Fruit fly (Drosophila melanogaster): Measurements from ENCODE around the gene CG6729.
A peak's percentile ranks its signal among the peaks of the same experiment; 100 is the strongest.

Gene CG6729

DNA sequence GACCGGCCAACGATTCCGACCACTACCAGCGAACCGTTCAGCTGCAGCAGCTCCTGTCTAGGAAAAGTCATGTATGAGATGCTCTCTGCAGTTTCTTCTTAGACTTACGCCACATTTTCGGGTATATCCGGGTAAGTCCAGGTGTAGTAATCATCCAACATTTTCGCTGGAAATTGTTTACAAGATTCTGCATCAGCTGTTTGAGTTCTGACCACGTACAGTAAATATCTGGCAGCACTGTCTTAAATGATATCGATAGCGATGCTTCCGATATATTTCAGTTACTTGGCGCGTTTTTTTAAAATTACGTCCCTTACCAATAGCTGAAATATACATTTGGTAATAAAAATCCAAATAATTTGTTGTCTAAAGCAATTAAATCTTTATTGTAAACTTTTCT, at the start of gene CG6729:
TSS of gene CG6729 (minus strand) at position 222 of the 400 bp plus-strand sequence.
- no peak for TF ChIP-seq CG4404 (GFP tag; IDR thresholded peaks at IDR 0.05)
- peak; percentile 83 for TF ChIP-seq CG13287 (GFP tag; IDR thresholded peaks at IDR 0.05; ENCODE audit: partially characterized antibody)
- no peak for TF ChIP-seq CG10267 (tag; optimal IDR thresholded peaks at IDR 0.05)
- no peak for TF ChIP-seq Ets97D (GFP tag; optimal IDR thresholded peaks at IDR 0.05)
- TF ChIP-seq CG32532 (GFP tag; IDR thresholded peaks at IDR 0.05) = no peak
- peak; percentile 32 for TF ChIP-seq HmgZ (tag; optimal IDR thresholded peaks at IDR 0.05)
- TF ChIP-seq oc (tag; optimal IDR thresholded peaks at IDR 0.05) = no peak
- TF ChIP-seq slp2 (GFP tag; optimal IDR thresholded peaks at IDR 0.05) = no peak
- no peak for TF ChIP-seq CG10209 (GFP tag; optimal IDR thresholded peaks at IDR 0.05)
- peak; percentile 41 for TF ChIP-seq CG14710 (tag; optimal IDR thresholded peaks at IDR 0.05)
- TF ChIP-seq gce (GFP tag; IDR thresholded peaks at IDR 0.05) = no peak
- no peak for TF ChIP-seq salm (tag; optimal IDR thresholded peaks at IDR 0.05)
- TF ChIP-seq MBD-R2 (GFP tag; IDR thresholded peaks at IDR 0.05) = peak; percentile 87
- peak; percentile 72; the same call in 2 of the 3 replicates for TF ChIP-seq Doc3 (GFP tag; IDR thresholded peaks at IDR 0.05; ENCODE audit: partially characterized antibody)
- peak; percentile 65 for TF ChIP-seq HLH4C (GFP tag; IDR thresholded peaks at IDR 0.05; ENCODE audit: partially characterized antibody)
- TF ChIP-seq p53 (GFP tag; optimal IDR thresholded peaks at IDR 0.05) = no peak
- no peak for TF ChIP-seq toy (GFP tag; IDR thresholded peaks at IDR 0.05)
- TF ChIP-seq trem (tag; optimal IDR thresholded peaks at IDR 0.05) = peak; percentile 64
- TF ChIP-seq CG17912 (GFP tag; optimal IDR thresholded peaks at IDR 0.05) = no peak
- TF ChIP-seq ttk (GFP tag; IDR thresholded peaks at IDR 0.05) = no peak
- TF ChIP-seq BtbVII (GFP tag; optimal IDR thresholded peaks at IDR 0.05) = no peak
- TF ChIP-seq crc (GFP tag; optimal IDR thresholded peaks at IDR 0.05) = no peak
- no peak for TF ChIP-seq Six4 (GFP tag; optimal IDR thresholded peaks at IDR 0.05)
- 0 out of 3 replicates have a peak, but pooled peaks have one; percentile 40 for TF ChIP-seq CG7963 (GFP tag; IDR thresholded peaks at IDR 0.05; ENCODE audit: partially characterized antibody)
- peak; percentile 51 for TF ChIP-seq phol (tag; optimal IDR thresholded peaks at IDR 0.05)
- peak; percentile 74; the same call in 2 of the 3 replicates for TF ChIP-seq Opbp (GFP tag; IDR thresholded peaks at IDR 0.05; ENCODE audit: partially characterized antibody)
- TF ChIP-seq lab (GFP tag; optimal IDR thresholded peaks at IDR 0.05) = no peak
- peak; percentile 93 for TF ChIP-seq Dp (GFP tag; optimal IDR thresholded peaks at IDR 0.05)
- no peak for TF ChIP-seq Hmr (GFP tag; optimal IDR thresholded peaks at IDR 0.05)
- TF ChIP-seq pita (GFP tag; optimal IDR thresholded peaks at IDR 0.05) = no peak
- TF ChIP-seq Scr (GFP tag; IDR thresholded peaks at IDR 0.05; ENCODE audit: partially characterized antibody) = peak; percentile 70
- no peak for TF ChIP-seq CG8281 (tag; optimal IDR thresholded peaks at IDR 0.05)
- TF ChIP-seq CG10959 (GFP tag; IDR thresholded peaks at IDR 0.05) = no peak
- peak; percentile 57 for TF ChIP-seq CG15514 (GFP tag; optimal IDR thresholded peaks at IDR 0.05)
- TF ChIP-seq Elba2 (GFP tag; optimal IDR thresholded peaks at IDR 0.05) = no peak
- no peak for TF ChIP-seq ATbp (GFP tag; optimal IDR thresholded peaks at IDR 0.05)
- TF ChIP-seq CTCF (GFP tag; optimal IDR thresholded peaks at IDR 0.05) = no peak
- no peak for TF ChIP-seq cg (GFP tag; optimal IDR thresholded peaks at IDR 0.05)
- TF ChIP-seq sna (GFP tag; IDR thresholded peaks at IDR 0.05; ENCODE audit: partially characterized antibody) = peak; percentile 57
- TF ChIP-seq danr (GFP tag; IDR thresholded peaks at IDR 0.05) = no peak
- no peak for TF ChIP-seq CG1647 (GFP tag; optimal IDR thresholded peaks at IDR 0.05)
- TF ChIP-seq CG2129 (GFP tag; IDR thresholded peaks at IDR 0.05; ENCODE audit: partially characterized antibody) = peak; percentile 43
- TF ChIP-seq Dll (GFP tag; IDR thresholded peaks at IDR 0.05; ENCODE audit: partially characterized antibody) = peak; percentile 79
- TF ChIP-seq gfzf (GFP tag; optimal IDR thresholded peaks at IDR 0.05) = peak; percentile 19
- TF ChIP-seq CG2116 (GFP tag; optimal IDR thresholded peaks at IDR 0.05) = peak; percentile 92
- TF ChIP-seq Hsf (GFP tag; optimal IDR thresholded peaks at IDR 0.05) = no peak
- TF ChIP-seq CrebB (tag; optimal IDR thresholded peaks at IDR 0.05) = no peak
- TF ChIP-seq Sry-δ (GFP tag; optimal IDR thresholded peaks at IDR 0.05) = peak; percentile 72
- peak; percentile 68; the same call in 2 of the 3 replicates for TF ChIP-seq hb (GFP tag; IDR thresholded peaks at IDR 0.05; ENCODE audit: partially characterized antibody)
- TF ChIP-seq Mad (GFP tag; optimal IDR thresholded peaks at IDR 0.05) = no peak

All from whole organism, embryonic.